Fruit fly (Drosophila melanogaster) whole organism, adult: Measurements from ENCODE around the gene CG4278.

Source experiments
- CG5204 ChIP-seq: fragments of 200-800 bp; sonication (Bioruptor generic); optimal IDR thresholded peaks from 2 replicates; lab custom pipeline; 2016; ENCODE audit warnings: missing biosample characterization, missing genetic modification characterization
- Crg-1 ChIP-seq: fragments of 200-800 bp; sonication (Bioruptor generic); optimal IDR thresholded peaks from 2 replicates; lab custom pipeline; 2016; ENCODE audit warnings: missing biosample characterization, missing genetic modification characterization
- toe ChIP-seq: fragments of 200-800 bp; sonication (Bioruptor generic); optimal IDR thresholded peaks from 2 replicates; lab custom pipeline; 2016; ENCODE audit warnings: missing biosample characterization, missing genetic modification characterization

- TF ChIP-seq Crg-1 = peak; percentile 68
- TF ChIP-seq CG5204 (GFP tag; lab: Kevin White, UChicago) = no peak
- no peak for TF ChIP-seq toe (GFP tag; lab: Kevin White, UChicago)
These were observed 27.2 kb upstream of the CG4278 start, which contains the start of the genes heix and CG17328 for dm6 chr2L:16299466-16300311.
